Worm (Caenorhabditis elegans) whole organism, mixed stage, embryonic: ENCODE measurements around the gene phf-33.

ENCODE experiments used
- blmp-1 ChIP-seq: fragments of 150-350 bp; optimal IDR thresholded peaks from 2 replicates; lab custom pipeline; 2014; ENCODE audit warnings: missing biosample characterization, missing genetic modification characterization
- flh-1 ChIP-seq: fragments of 200-800 bp; sonication (Bioruptor generic); optimal IDR thresholded peaks from 2 replicates; lab custom pipeline; 2018; ENCODE audit warnings: mild to moderate bottlenecking, missing genetic modification characterization, moderate library complexity, missing compliant biosample characterization
- lin-13 ChIP-seq: fragments of 150-350 bp; optimal IDR thresholded peaks from 2 replicates; lab custom pipeline; 2014; ENCODE audit warnings: missing biosample characterization, missing genetic modification characterization
- mab-5 ChIP-seq: fragments of 150-350 bp; optimal IDR thresholded peaks from 2 replicates; lab custom pipeline; 2014; ENCODE audit warnings: missing biosample characterization, missing genetic modification characterization
- nhr-12 ChIP-seq: fragments of 150-350 bp; optimal IDR thresholded peaks from 2 replicates; lab custom pipeline; 2014; ENCODE audit warnings: missing biosample characterization, missing genetic modification characterization
- nhr-2 ChIP-seq: fragments of 150-350 bp; optimal IDR thresholded peaks from 2 replicates; lab custom pipeline; 2014; ENCODE audit warnings: missing biosample characterization, missing genetic modification characterization
- pha-4 ChIP-seq: fragments of 150-350 bp; optimal IDR thresholded peaks from 2 replicates; lab custom pipeline; 2018; ENCODE audit warnings: missing biosample characterization, missing genetic modification reagents, missing genetic modification characterization
- snpc-4 ChIP-seq: fragments of 150-350 bp; optimal IDR thresholded peaks from 2 replicates; lab custom pipeline; 2014; ENCODE audit warnings: missing biosample characterization, missing genetic modification characterization
- zip-8 ChIP-seq: fragments of 150-350 bp; optimal IDR thresholded peaks from 2 replicates; lab custom pipeline; 2014; ENCODE audit warnings: missing biosample characterization, missing genetic modification characterization
- ztf-11 ChIP-seq: fragments of 150-350 bp; optimal IDR thresholded peaks from 2 replicates; lab custom pipeline; 2014; ENCODE audit warnings: missing biosample characterization, missing genetic modification characterization

- no peak for TF ChIP-seq pha-4 (tag; lab: Kevin White, UChicago)
- TF ChIP-seq snpc-4 = no peak
- no peak for TF ChIP-seq nhr-2 (tag; lab: Kevin White, UChicago)
- no peak for TF ChIP-seq nhr-12 (tag; lab: Kevin White, UChicago)
- TF ChIP-seq flh-1 (GFP tag; lab: Kevin White, UChicago) = no peak
- TF ChIP-seq zip-8 (tag; lab: Kevin White, UChicago) = no peak
- no peak for TF ChIP-seq ztf-11 (tag; lab: Kevin White, UChicago)
- TF ChIP-seq lin-13 (tag; lab: Kevin White, UChicago) = no peak
- no peak for TF ChIP-seq mab-5 (tag; lab: Kevin White, UChicago)
- no peak for TF ChIP-seq blmp-1 (tag; lab: Kevin White, UChicago)
Observed at ce11 chrX:13234879-13235278, 43.9 kb downstream of the phf-33 start, which contains the start of gene K08H2.2.
